Fruit fly (Drosophila melanogaster) Kc167 (cell line): Measurements from ENCODE around the gene Spase22-23.

Source experiments
- Myc ChIP-seq: fragments of >200 bp; optimal IDR thresholded peaks from 2 replicates; lab custom pipeline; 2017; ENCODE audit warnings: missing external identifiers
- Sin3A ChIP-seq: fragments of >200 bp; optimal IDR thresholded peaks from 2 replicates; lab custom pipeline; 2018; ENCODE audit warnings: missing external identifiers
- h ChIP-seq: fragments of >200 bp; optimal IDR thresholded peaks from 3 replicates; lab custom pipeline; 2018; ENCODE audit warnings: missing external identifiers
- insv ChIP-seq: fragments of >200 bp; optimal IDR thresholded peaks from 3 replicates; lab custom pipeline; 2018; ENCODE audit warnings: missing external identifiers
- psq ChIP-seq: fragments of >200 bp; optimal IDR thresholded peaks from 2 replicates; lab custom pipeline; 2017; ENCODE audit warnings: missing external identifiers
- ttk ChIP-seq: sonication (Bioruptor generic); optimal IDR thresholded peaks from 2 replicates; lab custom pipeline; 2017; ENCODE audit warnings: missing external identifiers

Spase22-23 gene

dm6 chr3R:24267580-24268202 is 37.9 kb upstream of the Spase22-23 start:
- TF ChIP-seq insv (lab: Kevin White, UChicago) = no peak
- no peak for TF ChIP-seq Sin3A (lab: Kevin White, UChicago)
- no peak for TF ChIP-seq h (lab: Kevin White, UChicago)
- no peak for TF ChIP-seq psq
- TF ChIP-seq ttk (lab: Kevin White, UChicago) = no peak
- TF ChIP-seq Myc (lab: Kevin White, UChicago) = no peak

- no peak for TF ChIP-seq h (lab: Kevin White, UChicago)
- TF ChIP-seq Sin3A (lab: Kevin White, UChicago) = no peak
- no peak for TF ChIP-seq psq
- TF ChIP-seq Myc (lab: Kevin White, UChicago) = no peak
- TF ChIP-seq insv (lab: Kevin White, UChicago) = no peak
- TF ChIP-seq ttk (lab: Kevin White, UChicago) = no peak
These were observed 37.1 kb upstream of the Spase22-23 start for dm6 chr3R:24266786-24267579.

- TF ChIP-seq psq = no peak
- TF ChIP-seq ttk (lab: Kevin White, UChicago) = no peak
- TF ChIP-seq h (lab: Kevin White, UChicago) = no peak
- no peak for TF ChIP-seq Sin3A (lab: Kevin White, UChicago)
These were observed 34.9 kb upstream of the Spase22-23 start for dm6 chr3R:24264414-24265363.

dm6 chr3R:24263588-24264413 is 34.0 kb upstream of the Spase22-23 start:
- TF ChIP-seq psq (no peak), Sin3A (lab: Kevin White, UChicago) (no peak)

- TF ChIP-seq ttk (lab: Kevin White, UChicago) (no peak), h (lab: Kevin White, UChicago) (no peak)
These were observed 33.1 kb upstream of the Spase22-23 start for dm6 chr3R:24262923-24263322.

- no peak for TF ChIP-seq Sin3A (lab: Kevin White, UChicago)
- TF ChIP-seq insv (lab: Kevin White, UChicago) = no peak
- TF ChIP-seq Myc (lab: Kevin White, UChicago) = no peak
- TF ChIP-seq h (lab: Kevin White, UChicago) = no peak
- TF ChIP-seq psq = no peak
- no peak for TF ChIP-seq ttk (lab: Kevin White, UChicago)
These were observed 31.7 kb upstream of the Spase22-23 start for dm6 chr3R:24261380-24262021.

dm6 chr3R:24260411-24260810 is 30.6 kb upstream of the Spase22-23 start:
- no peak for TF ChIP-seq psq
- no peak for TF ChIP-seq Sin3A (lab: Kevin White, UChicago)
- no peak for TF ChIP-seq Myc (lab: Kevin White, UChicago)
- no peak for TF ChIP-seq h (lab: Kevin White, UChicago)
- TF ChIP-seq ttk (lab: Kevin White, UChicago) = no peak
- no peak for TF ChIP-seq insv (lab: Kevin White, UChicago)

- TF ChIP-seq ttk (lab: Kevin White, UChicago) = no peak
- no peak for TF ChIP-seq psq
- TF ChIP-seq insv (lab: Kevin White, UChicago) = no peak
- no peak for TF ChIP-seq h (lab: Kevin White, UChicago)
- no peak for TF ChIP-seq Myc (lab: Kevin White, UChicago)
These were observed 30.2 kb upstream of the Spase22-23 start for dm6 chr3R:24260041-24260379.

dm6 chr3R:24259278-24260040 is 29.6 kb upstream of the Spase22-23 start:
- TF ChIP-seq psq (no peak), Myc (lab: Kevin White, UChicago) (no peak), Sin3A (lab: Kevin White, UChicago) (no peak), h (lab: Kevin White, UChicago) (no peak), insv (lab: Kevin White, UChicago) (no peak), ttk (lab: Kevin White, UChicago) (no peak)

- TF ChIP-seq Myc (lab: Kevin White, UChicago) (no peak), h (lab: Kevin White, UChicago) (no peak), psq (no peak), ttk (lab: Kevin White, UChicago) (no peak), insv (lab: Kevin White, UChicago) (no peak), Sin3A (lab: Kevin White, UChicago) (no peak)
These were observed 28.5 kb upstream of the Spase22-23 start for dm6 chr3R:24258333-24258732.
